Worm (Caenorhabditis elegans): ENCODE measurements around the gene B0285.3.

- TF ChIP-seq nhr-76 (tag; optimal IDR thresholded peaks at IDR 0.05) (no peak), ztf-11 (tag; optimal IDR thresholded peaks at IDR 0.05) (peak in 1 of 2 experiments; percentile 84), ama-1 (optimal IDR thresholded peaks at IDR 0.05) (no peak), hlh-4 (tag; optimal IDR thresholded peaks at IDR 0.05) (peak; percentile 42)
These were observed at the start of gene B0285.3, which contains the start of gene lcmt-1 for ce11 chrIII:4343070-4343469.

All from whole organism, L1 larva.